Fruit fly (Drosophila melanogaster): ENCODE data around the gene CG5112.

Gene CG5112

DNA sequence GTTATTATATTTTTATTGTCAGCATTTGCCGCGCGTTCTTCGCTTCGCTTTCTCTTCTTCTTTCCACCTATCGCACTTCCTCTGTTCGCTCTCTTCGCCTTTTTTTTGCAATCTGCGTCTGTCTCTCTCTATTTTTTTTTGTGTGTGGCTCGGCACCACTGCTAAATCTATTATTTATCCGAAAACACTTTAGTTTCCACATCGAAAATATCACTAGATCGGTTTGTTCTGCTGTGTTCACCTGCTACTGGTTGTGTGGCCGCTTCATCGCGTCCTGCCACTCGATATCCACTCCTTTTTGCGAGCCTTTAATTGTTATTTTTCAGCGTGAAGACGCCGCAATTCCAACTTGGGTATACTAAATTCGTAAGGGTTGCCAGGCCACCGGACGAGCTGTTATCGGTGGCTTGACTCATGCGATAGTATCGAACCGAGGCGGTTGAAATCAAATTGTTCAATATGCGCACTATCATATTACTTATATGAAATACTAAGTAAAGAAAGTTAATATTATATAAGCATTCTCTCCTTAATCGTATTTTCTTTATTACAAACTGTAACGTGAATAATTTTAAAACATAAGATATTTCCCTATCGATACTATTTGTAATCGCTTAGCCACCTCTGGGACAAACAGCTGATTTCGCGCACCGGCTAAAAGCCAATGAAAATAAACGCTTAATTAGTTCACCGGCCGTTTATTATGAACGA is 8.6 kb upstream of the CG5112 start, which contains the start of the genes XNP, CG42488 and CG5116 (continued):
- TF ChIP-seq Dip3 (GFP tag; optimal IDR thresholded peaks at IDR 0.05) (peak; percentile 31), CG16779 (GFP tag; IDR thresholded peaks at IDR 0.05) (no peak), CG17186 (GFP tag; optimal IDR thresholded peaks at IDR 0.05) (peak; percentile 87), fd102C (GFP tag; optimal IDR thresholded peaks at IDR 0.05) (no peak), knrl (GFP tag; IDR thresholded peaks at IDR 0.05; ENCODE audit: partially characterized antibody) (peak; percentile 99), MESR4 (GFP tag; optimal IDR thresholded peaks at IDR 0.05) (peak; percentile 69), dan (GFP tag; IDR thresholded peaks at IDR 0.05) (no peak), Bteb2 (GFP tag; optimal IDR thresholded peaks at IDR 0.05) (no peak), Scr (GFP tag; IDR thresholded peaks at IDR 0.05; ENCODE audit: partially characterized antibody) (peak; percentile 99), CG10274 (GFP tag; optimal IDR thresholded peaks at IDR 0.05) (no peak), CG12299 (tag; optimal IDR thresholded peaks at IDR 0.05) (no peak), sd (tag; optimal IDR thresholded peaks at IDR 0.05) (no peak), CG17385 (GFP tag; optimal IDR thresholded peaks at IDR 0.05) (peak; percentile 92), maf-S (GFP tag; optimal IDR thresholded peaks at IDR 0.05) (no peak), CG16813 (GFP tag; IDR thresholded peaks at IDR 0.05; ENCODE audit: partially characterized antibody) (peak; percentile 99), twi (tag; optimal IDR thresholded peaks at IDR 0.05) (peak; percentile 44), CG17612 (GFP tag; IDR thresholded peaks at IDR 0.05) (no peak), crc (GFP tag; optimal IDR thresholded peaks at IDR 0.05) (no peak), Hmr (GFP tag; optimal IDR thresholded peaks at IDR 0.05) (no peak), ewg (GFP tag; optimal IDR thresholded peaks at IDR 0.05) (peak; percentile 48), CG2875 (GFP tag; optimal IDR thresholded peaks at IDR 0.05) (no peak), repo (GFP tag; optimal IDR thresholded peaks at IDR 0.05) (no peak), pho (GFP tag; optimal IDR thresholded peaks at IDR 0.05) (peak; percentile 36), CG12659 (GFP tag; optimal IDR thresholded peaks at IDR 0.05) (peak; percentile 79), CG12104 (GFP tag; optimal IDR thresholded peaks at IDR 0.05) (peak; percentile 11), Aef1 (GFP tag; IDR thresholded peaks at IDR 0.05) (peak; percentile 40; the same call in 1 of the 3 replicates), CG12155 (GFP tag; optimal IDR thresholded peaks at IDR 0.05) (peak; percentile 49), CG13424 (tag; optimal IDR thresholded peaks at IDR 0.05) (peak; percentile 66), CG7987 (GFP tag; optimal IDR thresholded peaks at IDR 0.05) (no peak), sqz (GFP tag; optimal IDR thresholded peaks at IDR 0.05) (peak; percentile 98), CoRest (tag; optimal IDR thresholded peaks at IDR 0.05) (peak; percentile 70), cad (GFP tag; optimal IDR thresholded peaks at IDR 0.05) (no peak), HLH54F (GFP tag; optimal IDR thresholded peaks at IDR 0.05) (peak; percentile 43), CG11247 (GFP tag; IDR thresholded peaks at IDR 0.05) (peak; percentile 37; the same call in 1 of the 2 replicates), Xrp1 (GFP tag; IDR thresholded peaks at IDR 0.05) (peak; percentile 40; the same call in 1 of the 2 replicates), CG15696 (tag; optimal IDR thresholded peaks at IDR 0.05) (peak; percentile 57), stc (GFP tag; IDR thresholded peaks at IDR 0.05) (no peak), inv (GFP tag; IDR thresholded peaks at IDR 0.05; ENCODE audit: partially characterized antibody) (peak; percentile 98), NfI (GFP tag; optimal IDR thresholded peaks at IDR 0.05) (peak; percentile 57), CG6175 (GFP tag; IDR thresholded peaks at IDR 0.05) (no peak), CG10462 (GFP tag; optimal IDR thresholded peaks at IDR 0.05) (no peak), Xbp1 (GFP tag; optimal IDR thresholded peaks at IDR 0.05) (peak; percentile 66), CG10654 (GFP tag; optimal IDR thresholded peaks at IDR 0.05) (peak; percentile 44), CG7372 (GFP tag; IDR thresholded peaks at IDR 0.05) (peak; percentile 43), CG4617 (GFP tag; optimal IDR thresholded peaks at IDR 0.05; ENCODE audit: borderline replicate concordance) (peak; percentile 48), Poxn (GFP tag; IDR thresholded peaks at IDR 0.05) (no peak), CG1832 (GFP tag; optimal IDR thresholded peaks at IDR 0.05) (peak; percentile 65), CG2116 (GFP tag; optimal IDR thresholded peaks at IDR 0.05) (peak; percentile 98), jigr1 (GFP tag; IDR thresholded peaks at IDR 0.05) (no peak)
